Fruit fly (Drosophila melanogaster) whole organism, embryonic: ENCODE data around the gene CG1738.

ENCODE experiments used
- Aef1 ChIP-seq: fragments of 200-800 bp; sonication (Bioruptor generic); IDR thresholded peaks from 3 replicates; pipeline ENCODE4 v1.3.6; 2022; ENCODE audit warnings: missing biosample characterization, missing genetic modification characterization
- Bteb2 ChIP-seq: fragments of 200-800 bp; sonication (Bioruptor generic); optimal IDR thresholded peaks from 2 replicates; lab custom pipeline; 2016; ENCODE audit warnings: missing biosample characterization, missing genetic modification characterization
- CG10321 ChIP-seq: fragments of 200-800 bp; sonication (Bioruptor generic); IDR thresholded peaks from 2 replicates; pipeline ENCODE4 v1.3.6; 2022; ENCODE audit warnings: missing biosample characterization, missing genetic modification characterization
- CG10543 ChIP-seq: fragments of 200-800 bp; sonication (Bioruptor generic); optimal IDR thresholded peaks from 3 replicates; lab custom pipeline; 2017; ENCODE audit warnings: missing biosample characterization, mild to moderate bottlenecking, missing genetic modification characterization, moderate library complexity
- CG11085 ChIP-seq: fragments of 200-800 bp; sonication (Bioruptor generic); IDR thresholded peaks from 2 replicates; pipeline ENCODE4 v1.3.6; 2022; ENCODE audit warnings: missing biosample characterization, missing genetic modification characterization
- CG12659 ChIP-seq: fragments of 200-800 bp; sonication (Bioruptor generic); optimal IDR thresholded peaks from 3 replicates; lab custom pipeline; 2017; ENCODE audit warnings: mild to moderate bottlenecking, missing biosample characterization, missing genetic modification reagents, missing genetic modification characterization
- CG12942 ChIP-seq: fragments of 200-800 bp; sonication (Bioruptor generic); optimal IDR thresholded peaks from 3 replicates; lab custom pipeline; 2016; ENCODE audit warnings: missing biosample characterization, missing genetic modification characterization
- CG14014 ChIP-seq: fragments of 200-800 bp; sonication (Bioruptor generic); IDR thresholded peaks from 2 replicates; pipeline ENCODE4 v1.3.6; 2022; ENCODE audit warnings: missing biosample characterization, missing genetic modification characterization
- CG14050 ChIP-seq: fragments of 200-800 bp; sonication (Bioruptor generic); IDR thresholded peaks from 3 replicates; pipeline ENCODE4 v1.3.6; 2022; ENCODE audit warnings: missing biosample characterization, missing genetic modification characterization
- CG15696 ChIP-seq: fragments of 200-800 bp; sonication (Bioruptor generic); optimal IDR thresholded peaks from 2 replicates; lab custom pipeline; 2019; ENCODE audit warnings: missing biosample characterization, mild to moderate bottlenecking, missing genetic modification characterization, moderate library complexity
- CG2120 ChIP-seq: fragments of 200-800 bp; sonication (Bioruptor generic); optimal IDR thresholded peaks from 3 replicates; lab custom pipeline; 2016; ENCODE audit warnings: missing biosample characterization, missing genetic modification characterization
- CG2199 ChIP-seq: fragments of 200-800 bp; sonication (Bioruptor generic); IDR thresholded peaks from 3 replicates; pipeline ENCODE4 v1.3.6; 2022; ENCODE audit warnings: missing biosample characterization, missing genetic modification characterization
- CG2678 ChIP-seq: fragments of 200-800 bp; sonication (Bioruptor generic); optimal IDR thresholded peaks from 3 replicates; lab custom pipeline; 2019; ENCODE audit warnings: missing biosample characterization, mild to moderate bottlenecking, missing genetic modification characterization, moderate library complexity
- CG3726 ChIP-seq: fragments of 200-800 bp; sonication (Bioruptor generic); IDR thresholded peaks from 3 replicates; pipeline ENCODE4, ENCODE4 v1.3.6; 2022; ENCODE audit warnings: missing biosample characterization, missing genetic modification characterization
- CG3995 ChIP-seq: fragments of 200-800 bp; sonication (Bioruptor generic); optimal IDR thresholded peaks from 3 replicates; lab custom pipeline; 2016; ENCODE audit warnings: missing biosample characterization, missing genetic modification characterization
- CG7372 ChIP-seq: fragments of 200-800 bp; sonication (Bioruptor generic); IDR thresholded peaks from 2 replicates; pipeline ENCODE4 v1.3.6; 2022; ENCODE audit warnings: missing biosample characterization, missing genetic modification characterization
- CG7963 ChIP-seq: fragments of 200-800 bp; sonication (Bioruptor generic); IDR thresholded peaks from 3 replicates; pipeline ENCODE4 v1.3.6; 2022; ENCODE audit warnings: missing biosample characterization, missing genetic modification characterization; ENCODE audit not compliant: partially characterized antibody
- CG8388 ChIP-seq: fragments of 200-800 bp; sonication (Bioruptor generic); optimal IDR thresholded peaks from 2 replicates; lab custom pipeline; 2019; ENCODE audit warnings: missing biosample characterization, mild to moderate bottlenecking, missing genetic modification characterization, moderate library complexity
- CG8765 ChIP-seq: fragments of 200-800 bp; sonication (Bioruptor generic); IDR thresholded peaks from 2 replicates; pipeline ENCODE4 v1.3.6; 2022; ENCODE audit warnings: missing biosample characterization, missing genetic modification characterization
- CkIIα-i1 ChIP-seq: fragments of 200-800 bp; sonication (Bioruptor generic); IDR thresholded peaks from 2 replicates; pipeline ENCODE4 v1.3.6; 2022; ENCODE audit warnings: missing biosample characterization, missing genetic modification characterization
- CoRest ChIP-seq: fragments of 200-800 bp; sonication (Bioruptor generic); optimal IDR thresholded peaks from 3 replicates; lab custom pipeline; 2018; ENCODE audit warnings: missing biosample characterization, mild to moderate bottlenecking, missing genetic modification characterization, moderate library complexity
- D19A ChIP-seq: fragments of 200-800 bp; optimal IDR thresholded peaks from 3 replicates; lab custom pipeline; 2019; ENCODE audit warnings: missing biosample characterization, mild to moderate bottlenecking, missing genetic modification characterization, moderate library complexity
- Drgx ChIP-seq: fragments of 200-800 bp; sonication (Bioruptor generic); IDR thresholded peaks from 2 replicates; pipeline ENCODE4 v1.3.6; 2022; ENCODE audit warnings: missing biosample characterization, missing genetic modification characterization
- Ets65A ChIP-seq: fragments of 200-800 bp; sonication (Bioruptor generic); peaks from one replicate; lab custom pipeline; 2016; ENCODE audit warnings: missing biosample characterization, missing genetic modification characterization
- HHEX ChIP-seq: fragments of 200-800 bp; sonication (Bioruptor generic); optimal IDR thresholded peaks from 3 replicates; lab custom pipeline; 2017; ENCODE audit warnings: missing biosample characterization, mild to moderate bottlenecking, missing genetic modification characterization, missing genetic modification reagents
- Hr39 ChIP-seq: fragments of >200 bp; optimal IDR thresholded peaks from 2 replicates; lab custom pipeline; 2017
- Mrtf ChIP-seq: fragments of 200-800 bp; sonication (Bioruptor generic); IDR thresholded peaks from 3 replicates; pipeline ENCODE4 v1.3.6; 2022; ENCODE audit warnings: missing biosample characterization, missing genetic modification characterization
- NC2β ChIP-seq: fragments of 200-800 bp; sonication (Bioruptor generic); optimal IDR thresholded peaks from 2 replicates; lab custom pipeline; 2016; ENCODE audit warnings: missing biosample characterization, missing genetic modification characterization
- Scr ChIP-seq: fragments of 200-800 bp; sonication (Bioruptor generic); IDR thresholded peaks from 2 replicates; pipeline ENCODE4 v1.3.6; 2022; ENCODE audit warnings: missing biosample characterization, missing genetic modification characterization; ENCODE audit not compliant: partially characterized antibody
- Side ChIP-seq: fragments of 200-800 bp; sonication (Bioruptor generic); optimal IDR thresholded peaks from 2 replicates; lab custom pipeline; 2016; ENCODE audit warnings: missing biosample characterization, missing genetic modification characterization
- Six4 ChIP-seq: fragments of 200-800 bp; sonication (Bioruptor generic); optimal IDR thresholded peaks from 2 replicates; lab custom pipeline; 2016; ENCODE audit warnings: missing biosample characterization, missing genetic modification characterization
- Sry-δ ChIP-seq: fragments of 200-800 bp; sonication (Bioruptor generic); optimal IDR thresholded peaks from 2 replicates; lab custom pipeline; 2016; ENCODE audit warnings: missing biosample characterization, missing genetic modification characterization
- ac ChIP-seq: fragments of 200-800 bp; sonication (Bioruptor generic); optimal IDR thresholded peaks from 3 replicates; lab custom pipeline; 2017; ENCODE audit warnings: missing biosample characterization, mild to moderate bottlenecking, missing genetic modification characterization
- aop ChIP-seq: fragments of 200-800 bp; sonication (Bioruptor generic); IDR thresholded peaks from 2 replicates; pipeline ENCODE4 v1.3.6; 2022; ENCODE audit warnings: missing biosample characterization, missing genetic modification characterization
- ase ChIP-seq: fragments of 200-800 bp; sonication (Bioruptor generic); IDR thresholded peaks from 3 replicates; pipeline ENCODE4 v1.3.6; 2022; ENCODE audit warnings: missing biosample characterization, missing genetic modification characterization
- bbx ChIP-seq: fragments of 200-800 bp; sonication (Bioruptor generic); IDR thresholded peaks from 2 replicates; pipeline ENCODE4 v1.3.6; 2022; ENCODE audit warnings: missing biosample characterization, missing genetic modification characterization; ENCODE audit not compliant: partially characterized antibody
- ci ChIP-seq: fragments of 200-800 bp; sonication (Bioruptor generic); IDR thresholded peaks from 3 replicates; pipeline ENCODE4 v1.3.6; 2022; ENCODE audit warnings: missing biosample characterization, missing genetic modification characterization
- dati ChIP-seq: fragments of 200-800 bp; sonication (Bioruptor generic); IDR thresholded peaks from 2 replicates; pipeline ENCODE4 v1.3.6; 2022; ENCODE audit warnings: missing biosample characterization, missing genetic modification characterization
- eve ChIP-seq, 2 experiments: fragments of >200 bp; optimal IDR thresholded peaks; 2 replicates each; lab custom pipeline; 2017; ENCODE audit warnings: missing biosample characterization in 2 of 2, missing genetic modification characterization in 2 of 2
- fd64A ChIP-seq: fragments of 200-800 bp; sonication (Bioruptor generic); optimal IDR thresholded peaks from 3 replicates; lab custom pipeline; 2018; ENCODE audit warnings: missing biosample characterization, mild to moderate bottlenecking, missing genetic modification characterization
- gem ChIP-seq: fragments of 200-800 bp; sonication (Bioruptor generic); optimal IDR thresholded peaks from 2 replicates; lab custom pipeline; 2019; ENCODE audit warnings: missing biosample characterization, mild to moderate bottlenecking, missing genetic modification characterization, moderate library complexity
- jing ChIP-seq: fragments of 200-800 bp; sonication (Bioruptor generic); optimal IDR thresholded peaks from 2 replicates; lab custom pipeline; 2018; ENCODE audit warnings: missing biosample characterization, mild to moderate bottlenecking, missing genetic modification characterization
- klu ChIP-seq: fragments of 200-800 bp; sonication (Bioruptor generic); IDR thresholded peaks from 2 replicates; pipeline ENCODE4 v1.3.6; 2022; ENCODE audit warnings: missing biosample characterization, missing genetic modification characterization
- kni ChIP-seq: fragments of 200-800 bp; sonication (Bioruptor generic); optimal IDR thresholded peaks from 3 replicates; lab custom pipeline; 2017; ENCODE audit warnings: mild to moderate bottlenecking, missing biosample characterization, missing genetic modification reagents, missing genetic modification characterization
- knrl ChIP-seq: fragments of 200-800 bp; sonication (Bioruptor generic); IDR thresholded peaks from 3 replicates; pipeline ENCODE4 v1.3.6; 2022; ENCODE audit warnings: missing biosample characterization, missing genetic modification characterization; ENCODE audit not compliant: partially characterized antibody
- lbe ChIP-seq: fragments of 200-800 bp; sonication (Bioruptor generic); optimal IDR thresholded peaks from 2 replicates; lab custom pipeline; 2016; ENCODE audit warnings: missing biosample characterization, mild to moderate bottlenecking, missing genetic modification characterization
- maf-S ChIP-seq: fragments of 200-800 bp; sonication (Bioruptor generic); optimal IDR thresholded peaks from 2 replicates; lab custom pipeline; 2016; ENCODE audit warnings: missing biosample characterization, missing genetic modification characterization
- nerfin-1 ChIP-seq: fragments of 200-800 bp; sonication (Bioruptor generic); optimal IDR thresholded peaks from 3 replicates; lab custom pipeline; 2019; ENCODE audit warnings: missing biosample characterization, mild to moderate bottlenecking, missing genetic modification characterization, moderate library complexity
- pan ChIP-seq, 4 experiments: fragments of >200 bp in 3 of 4; fragments of 200-800 bp in 1 of 4; sonication (Bioruptor generic) in 1 of 4; optimal IDR thresholded peaks in 3 of 4; IDR thresholded peaks in 1 of 4; 2 replicates each; pipeline versions ENCODE4 v1.3.6 to Lab custom; 2017 to 2022; ENCODE audit warnings: missing biosample characterization in 2 of 4, missing genetic modification characterization in 2 of 4, mixed read lengths in 1 of 4
- sisA ChIP-seq: fragments of 200-800 bp; sonication (Bioruptor generic); IDR thresholded peaks from 2 replicates; pipeline ENCODE4 v1.3.6; 2022; ENCODE audit warnings: missing biosample characterization, missing genetic modification characterization
- vnd ChIP-seq: fragments of 200-800 bp; sonication (Bioruptor generic); IDR thresholded peaks from 3 replicates; pipeline ENCODE4 v1.3.6; 2022; ENCODE audit warnings: missing biosample characterization, missing genetic modification characterization; ENCODE audit not compliant: partially characterized antibody

Gene CG1738

DNA sequence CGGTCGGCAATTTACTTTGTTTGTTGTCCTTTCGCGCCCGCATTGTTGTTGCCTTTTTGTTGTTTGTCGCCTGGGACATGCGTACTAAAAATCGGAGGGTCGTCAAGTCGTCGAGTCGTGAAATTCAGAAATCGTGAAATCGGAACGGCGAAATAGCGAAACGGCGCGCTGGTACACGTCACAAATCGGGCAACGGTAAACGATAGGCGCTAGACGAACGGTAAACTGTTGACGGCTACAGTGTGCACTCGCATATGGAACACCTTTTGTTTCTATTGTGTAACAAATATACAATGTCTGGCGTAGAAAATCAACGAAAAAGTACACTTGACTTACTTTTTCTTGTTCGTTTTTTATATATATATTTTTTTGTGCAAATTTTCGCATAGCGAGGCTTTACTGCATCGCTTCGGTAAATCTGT is 35.2 kb downstream of the CG1738 start (continued):
- peak; percentile 62 for TF ChIP-seq CG10543 (GFP tag; lab: Kevin White, UChicago)
- TF ChIP-seq Ets65A (GFP tag; lab: Kevin White, UChicago) = peak; percentile 79
- TF ChIP-seq aop (GFP tag; lab: Robert Waterston, UW) = no peak
- peak; percentile 71 for TF ChIP-seq HHEX (GFP tag; lab: Kevin White, UChicago)
- no peak for TF ChIP-seq jing (GFP tag; lab: Kevin White, UChicago)
- peak; percentile 90 for TF ChIP-seq CG2120 (GFP tag; lab: Kevin White, UChicago)
- TF ChIP-seq CG3726 = peak; percentile 61; the same call in 1 of the 3 replicates
- TF ChIP-seq Hr39 (lab: Kevin White, UChicago) = no peak
- peak; percentile 54; the same call in 2 of the 3 replicates for TF ChIP-seq CG14050
- peak; percentile 84 for TF ChIP-seq CG11085 (GFP tag; lab: Robert Waterston, UW)
- TF ChIP-seq CG12659 (GFP tag; lab: Kevin White, UChicago) = peak; percentile 71
- peak; percentile 74 for TF ChIP-seq klu (GFP tag; lab: Robert Waterston, UW)
- TF ChIP-seq Mrtf (GFP tag; lab: Robert Waterston, UW) = peak; percentile 74; the same call in 1 of the 3 replicates
- TF ChIP-seq CG8765 = no peak
- no peak for TF ChIP-seq pan (optimal IDR thresholded peaks at IDR 0.05; lab: Kevin White, UChicago)
- TF ChIP-seq pan (GFP tag; optimal IDR thresholded peaks at IDR 0.05 in 1 of 2, IDR thresholded peaks at IDR 0.05 in 1 of 2) = peak in 1 of 2 experiments; percentile 77
- TF ChIP-seq D19A (tag; lab: Kevin White, UChicago) = peak; percentile 2
- 0 out of 2 replicates have a peak, but pooled peaks have one; percentile 7 for TF ChIP-seq Scr (GFP tag; lab: Robert Waterston, UW)
- peak; percentile 77 for TF ChIP-seq ci
- no peak for TF ChIP-seq CkIIα-i1 (GFP tag; lab: Robert Waterston, UW)
- peak; percentile 56; the same call in 1 of the 3 replicates for TF ChIP-seq ase (GFP tag; lab: Robert Waterston, UW)
- TF ChIP-seq Six4 (GFP tag; lab: Kevin White, UChicago) = no peak
- TF ChIP-seq kni = no peak
- TF ChIP-seq gem (tag; lab: Kevin White, UChicago) = peak; percentile 75
- no peak for TF ChIP-seq CG8388 (GFP tag; lab: Kevin White, UChicago)
- TF ChIP-seq dati (GFP tag; lab: Robert Waterston, UW) = no peak
- peak; percentile 78 for TF ChIP-seq sisA (GFP tag; lab: Robert Waterston, UW)
- TF ChIP-seq fd64A (GFP tag; lab: Kevin White, UChicago) = no peak
- TF ChIP-seq CG12942 (GFP tag; lab: Kevin White, UChicago) = peak; percentile 43
- no peak for TF ChIP-seq NC2β (GFP tag; lab: Kevin White, UChicago)
- TF ChIP-seq bbx (GFP tag; lab: Robert Waterston, UW) = no peak
- TF ChIP-seq CoRest (tag; lab: Kevin White, UChicago) = peak; percentile 61
- no peak for TF ChIP-seq Sry-δ (GFP tag; lab: Kevin White, UChicago)
- no peak for TF ChIP-seq lbe (GFP tag; lab: Kevin White, UChicago)
- no peak for TF ChIP-seq knrl (GFP tag; lab: Robert Waterston, UW)
- TF ChIP-seq ac (GFP tag; lab: Kevin White, UChicago) = no peak
- peak; percentile 40 for TF ChIP-seq maf-S
- TF ChIP-seq vnd (GFP tag; lab: Robert Waterston, UW) = no peak
- no peak for TF ChIP-seq CG7963 (GFP tag; lab: Robert Waterston, UW)
- TF ChIP-seq Bteb2 (GFP tag; lab: Kevin White, UChicago) = peak; percentile 34
- TF ChIP-seq CG2678 (tag; lab: Kevin White, UChicago) = peak; percentile 83
- peak; percentile 47; the same call in 1 of the 2 replicates for TF ChIP-seq CG10321 (GFP tag; lab: Robert Waterston, UW)
- peak; percentile 76 for TF ChIP-seq CG7372 (GFP tag; lab: Robert Waterston, UW)
- TF ChIP-seq CG15696 = no peak
- TF ChIP-seq CG3995 (GFP tag; lab: Kevin White, UChicago) = peak; percentile 13
- TF ChIP-seq CG14014 (GFP tag; lab: Robert Waterston, UW) = peak; percentile 90
- TF ChIP-seq Aef1 (GFP tag; lab: Robert Waterston, UW) = peak; percentile 77
- peak; percentile 9 for TF ChIP-seq Side (GFP tag; lab: Kevin White, UChicago)
- no peak for TF ChIP-seq CG2199
- TF ChIP-seq Drgx (GFP tag; lab: Robert Waterston, UW) = peak; percentile 66
- TF ChIP-seq eve (GFP tag; optimal IDR thresholded peaks at IDR 0.05; lab: Kevin White, UChicago) = no peak
- no peak for TF ChIP-seq nerfin-1 (tag; lab: Kevin White, UChicago)
